Fruit fly (Drosophila melanogaster) whole organism, wandering third instar larva: Measurements from ENCODE around the gene Myo95E.

Experiments used
- Abd-B ChIP-seq: fragments of >200 bp; optimal IDR thresholded peaks from 2 replicates; lab custom pipeline; 2017; ENCODE audit warnings: missing biosample characterization, missing genetic modification characterization
- CG32264 ChIP-seq: fragments of 200-800 bp; sonication (Bioruptor generic); optimal IDR thresholded peaks from 2 replicates; lab custom pipeline; 2016; ENCODE audit warnings: missing biosample characterization, missing genetic modification characterization
- CG9705 ChIP-seq: fragments of 200-800 bp; sonication (Bioruptor generic); optimal IDR thresholded peaks from 2 replicates; lab custom pipeline; 2018; ENCODE audit warnings: missing biosample characterization, mild to moderate bottlenecking, missing genetic modification characterization
- CrebA ChIP-seq: fragments of 200-800 bp; sonication (Bioruptor generic); optimal IDR thresholded peaks from 2 replicates; lab custom pipeline; 2016; ENCODE audit warnings: missing biosample characterization, mild to moderate bottlenecking, missing genetic modification characterization, borderline replicate concordance
- Dfd ChIP-seq: fragments of >200 bp; optimal IDR thresholded peaks from 2 replicates; lab custom pipeline; 2017; ENCODE audit warnings: missing biosample characterization, missing genetic modification characterization
- Dif ChIP-seq: fragments of 200-275, 200-300 bp; sonication (Bioruptor generic); optimal IDR thresholded peaks from 2 replicates; lab custom pipeline; 2018; ENCODE audit warnings: missing biosample characterization, missing genetic modification characterization; ENCODE audit not compliant: partially characterized antibody
- GATAd ChIP-seq: sonication (Bioruptor generic); optimal IDR thresholded peaks from 2 replicates; lab custom pipeline; 2016; ENCODE audit warnings: missing biosample characterization, missing genetic modification characterization
- HLH106 ChIP-seq: fragments of 200-800 bp; optimal IDR thresholded peaks from 3 replicates; lab custom pipeline; 2019; ENCODE audit warnings: missing biosample characterization, mild to moderate bottlenecking, missing genetic modification characterization, moderate library complexity
- Hnf4 ChIP-seq: fragments of 200-800 bp; sonication (Bioruptor generic); optimal IDR thresholded peaks from 2 replicates; lab custom pipeline; 2016; ENCODE audit warnings: missing biosample characterization, mild to moderate bottlenecking, missing genetic modification characterization
- Hr78 ChIP-seq: fragments of >200 bp; optimal IDR thresholded peaks from 2 replicates; lab custom pipeline; 2017; ENCODE audit warnings: missing biosample characterization, missing genetic modification characterization
- Hr83 ChIP-seq: fragments of 200-300 bp; sonication (Bioruptor generic); optimal IDR thresholded peaks from 2 replicates; lab custom pipeline; 2016; ENCODE audit warnings: missing biosample characterization, mild to moderate bottlenecking, missing genetic modification characterization, moderate library complexity; ENCODE audit not compliant: poor library complexity, severe bottlenecking
- Jra ChIP-seq: sonication (Bioruptor generic); optimal IDR thresholded peaks from 2 replicates; lab custom pipeline; 2016; ENCODE audit warnings: missing biosample characterization, missing genetic modification characterization
- Mio ChIP-seq: sonication (Bioruptor generic); optimal IDR thresholded peaks from 2 replicates; lab custom pipeline; 2016; ENCODE audit warnings: missing biosample characterization, missing genetic modification characterization
- Myc ChIP-seq: fragments of >200 bp; optimal IDR thresholded peaks from 2 replicates; lab custom pipeline; 2017
- N ChIP-seq: fragments of >200 bp; optimal IDR thresholded peaks from 2 replicates; lab custom pipeline; 2018; ENCODE audit warnings: missing biosample characterization, missing external identifiers, missing genetic modification characterization
- OdsH ChIP-seq: fragments of 200-800 bp; sonication (Bioruptor generic); optimal IDR thresholded peaks from 2 replicates; lab custom pipeline; 2016; ENCODE audit warnings: missing biosample characterization, mild to moderate bottlenecking, missing genetic modification characterization
- Rel ChIP-seq, 2 experiments: fragments of 200-800 bp; sonication (Bioruptor generic) in 1 of 2; optimal IDR thresholded peaks; 2 replicates in 1 of 2; 3 replicates in 1 of 2; lab custom pipeline; 2016 to 2019; ENCODE audit warnings: mild to moderate bottlenecking in 2 of 2, missing biosample characterization in 2 of 2, missing genetic modification characterization in 2 of 2, moderate library complexity in 1 of 2
- Sp1 ChIP-seq: fragments of 200-800 bp; sonication (Bioruptor generic); optimal IDR thresholded peaks from 3 replicates; lab custom pipeline; 2019; ENCODE audit warnings: missing biosample characterization, mild to moderate bottlenecking, missing genetic modification characterization, moderate library complexity
- Vsx2 ChIP-seq: fragments of 200-300, 225-300 bp; sonication (Bioruptor generic); optimal IDR thresholded peaks from 2 replicates; lab custom pipeline; 2018; ENCODE audit warnings: missing biosample characterization, missing genetic modification characterization; ENCODE audit not compliant: partially characterized antibody
- br ChIP-seq: fragments of 200-800 bp; sonication (Bioruptor generic); optimal IDR thresholded peaks from 2 replicates; lab custom pipeline; 2016; ENCODE audit warnings: missing biosample characterization, missing genetic modification characterization
- brk ChIP-seq: fragments of 200-800 bp; sonication (Bioruptor generic); optimal IDR thresholded peaks from 2 replicates; lab custom pipeline; 2016; ENCODE audit warnings: missing biosample characterization, mild to moderate bottlenecking, missing genetic modification characterization
- dl ChIP-seq, 2 experiments: fragments of 175-275, 200-275 bp in 1 of 2; fragments of 200-275 bp in 1 of 2; sonication (Bioruptor generic); optimal IDR thresholded peaks; lab custom pipeline; 2018; ENCODE audit warnings: mild to moderate bottlenecking in 2 of 2, missing biosample characterization in 2 of 2, missing genetic modification characterization in 2 of 2, moderate library complexity in 2 of 2; ENCODE audit not compliant: partially characterized antibody in 2 of 2, insufficient read depth in 1 of 2
- dmrt93B ChIP-seq: fragments of 200-800 bp; sonication (Bioruptor generic); optimal IDR thresholded peaks from 2 replicates; lab custom pipeline; 2018; ENCODE audit warnings: missing biosample characterization, mild to moderate bottlenecking, missing genetic modification characterization
- dsf ChIP-seq: sonication (Bioruptor generic); optimal IDR thresholded peaks from 2 replicates; lab custom pipeline; 2016; ENCODE audit warnings: missing biosample characterization, missing genetic modification characterization, borderline replicate concordance
- ey ChIP-seq: fragments of 200-800 bp; sonication (Bioruptor generic); optimal IDR thresholded peaks from 2 replicates; lab custom pipeline; 2016; ENCODE audit warnings: missing biosample characterization, missing genetic modification characterization
- foxo ChIP-seq, 2 experiments: fragments of 200-800 bp; sonication (Bioruptor generic); optimal IDR thresholded peaks; 2 replicates in 1 of 2; 3 replicates in 1 of 2; lab custom pipeline; 2016 to 2017; ENCODE audit warnings: missing biosample characterization in 2 of 2, missing genetic modification characterization in 2 of 2
- fru ChIP-seq: fragments of 200-800 bp; sonication (Bioruptor generic); optimal IDR thresholded peaks from 3 replicates; lab custom pipeline; 2016; ENCODE audit warnings: missing biosample characterization, mild to moderate bottlenecking, missing genetic modification characterization
- h ChIP-seq: fragments of 200-800 bp; sonication (Bioruptor generic); optimal IDR thresholded peaks from 3 replicates; lab custom pipeline; 2016; ENCODE audit warnings: missing biosample characterization, mild to moderate bottlenecking, missing genetic modification characterization
- jim ChIP-seq: fragments of 175-275, 200-325 bp; sonication (Bioruptor generic); optimal IDR thresholded peaks from 2 replicates; lab custom pipeline; 2016; ENCODE audit warnings: missing biosample characterization, mild to moderate bottlenecking, missing genetic modification characterization
- lola ChIP-seq: fragments of >200 bp; optimal IDR thresholded peaks from 2 replicates; lab custom pipeline; 2017; ENCODE audit warnings: missing biosample characterization, missing genetic modification characterization
- pan ChIP-seq: fragments of >200 bp; optimal IDR thresholded peaks from 2 replicates; lab custom pipeline; 2017
- psq ChIP-seq: fragments of 200-800 bp; sonication (Bioruptor generic); optimal IDR thresholded peaks from 3 replicates; lab custom pipeline; 2017; ENCODE audit warnings: missing biosample characterization, mild to moderate bottlenecking, missing genetic modification characterization, moderate library complexity
- rgr ChIP-seq: fragments of 200-800 bp; sonication (Bioruptor generic); optimal IDR thresholded peaks from 3 replicates; lab custom pipeline; 2016; ENCODE audit warnings: missing biosample characterization, mild to moderate bottlenecking, missing genetic modification characterization
- sage ChIP-seq: fragments of 200-800 bp; sonication (Bioruptor generic); optimal IDR thresholded peaks from 2 replicates; lab custom pipeline; 2016; ENCODE audit warnings: missing biosample characterization, mild to moderate bottlenecking, missing genetic modification characterization
- sv ChIP-seq: fragments of 200-800 bp; sonication (Bioruptor generic); optimal IDR thresholded peaks from 3 replicates; lab custom pipeline; 2016; ENCODE audit warnings: missing biosample characterization, missing genetic modification characterization
- tai ChIP-seq: sonication (Bioruptor generic); optimal IDR thresholded peaks from 2 replicates; lab custom pipeline; 2016; ENCODE audit warnings: missing biosample characterization, missing genetic modification characterization
- usp ChIP-seq: fragments of >200 bp; optimal IDR thresholded peaks from 2 replicates; lab custom pipeline; 2017; ENCODE audit warnings: missing biosample characterization, missing genetic modification characterization
- woc ChIP-seq: sonication (Bioruptor generic); optimal IDR thresholded peaks from 2 replicates; lab custom pipeline; 2016; ENCODE audit warnings: missing biosample characterization, mild to moderate bottlenecking, missing genetic modification characterization

Myo95E gene

DNA sequence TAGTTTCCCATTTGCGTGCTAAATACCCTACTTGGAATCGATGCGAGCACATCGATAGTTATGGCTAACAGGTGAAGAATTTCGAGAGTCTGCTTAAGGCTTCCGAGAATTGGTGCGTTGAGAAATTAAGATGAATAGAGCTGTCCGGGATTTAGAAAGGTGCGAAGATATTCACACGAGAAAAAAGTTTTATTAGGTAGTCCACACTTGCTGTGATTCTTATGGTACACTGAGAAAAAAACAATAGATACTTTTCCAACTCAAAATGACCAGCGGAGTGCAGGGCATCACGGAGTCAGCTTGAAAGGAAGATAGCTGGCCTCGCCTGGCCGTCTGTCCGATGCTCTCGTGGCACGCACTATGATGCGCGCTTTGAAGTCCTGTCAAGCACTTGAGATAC is 16.8 kb downstream of the Myo95E start:
- TF ChIP-seq Dif (GFP tag; lab: Kevin White, UChicago) (no peak), rgr (GFP tag; lab: Kevin White, UChicago) (peak; percentile 56), sage (GFP tag; lab: Kevin White, UChicago) (no peak), Rel (GFP tag; optimal IDR thresholded peaks at IDR 0.05; lab: Kevin White, UChicago) (no peak), Rel (tag; optimal IDR thresholded peaks at IDR 0.05; lab: Kevin White, UChicago) (no peak), Mio (GFP tag; lab: Kevin White, UChicago) (no peak), Abd-B (GFP tag; lab: Kevin White, UChicago) (no peak), Hr78 (GFP tag; lab: Kevin White, UChicago) (no peak), dsf (GFP tag; lab: Kevin White, UChicago) (no peak), pan (lab: Kevin White, UChicago) (no peak), foxo (GFP tag; optimal IDR thresholded peaks at IDR 0.05; lab: Kevin White, UChicago) (peak in 1 of 2 experiments; percentile 72), OdsH (peak; percentile 49), Jra (GFP tag; lab: Kevin White, UChicago) (peak; percentile 22), GATAd (GFP tag; lab: Kevin White, UChicago) (no peak), ey (GFP tag; lab: Kevin White, UChicago) (peak; percentile 72), Sp1 (peak; percentile 61), Myc (no peak), jim (GFP tag; lab: Kevin White, UChicago) (no peak), fru (peak; percentile 73), tai (GFP tag; lab: Kevin White, UChicago) (no peak), psq (GFP tag; lab: Kevin White, UChicago) (peak; percentile 45), Dfd (GFP tag; lab: Kevin White, UChicago) (no peak), br (peak; percentile 66), CG32264 (GFP tag; lab: Kevin White, UChicago) (peak; percentile 0), N (GFP tag; lab: Kevin White, UChicago) (no peak), Hr83 (GFP tag; lab: Kevin White, UChicago) (no peak), HLH106 (tag; lab: Kevin White, UChicago) (peak; percentile 62), dmrt93B (GFP tag; lab: Kevin White, UChicago) (peak; percentile 13), lola (GFP tag; lab: Kevin White, UChicago) (no peak), CrebA (GFP tag; lab: Kevin White, UChicago) (no peak), CG9705 (GFP tag; lab: Kevin White, UChicago) (no peak), usp (GFP tag; lab: Kevin White, UChicago) (no peak), dl (GFP tag; optimal IDR thresholded peaks at IDR 0.05; lab: Kevin White, UChicago; ENCODE audit: insufficient read depth in 1 of 2, partially characterized antibody in 2 of 2) (no peak), brk (GFP tag; lab: Kevin White, UChicago) (no peak), woc (GFP tag; lab: Kevin White, UChicago) (peak; percentile 72), sv (no peak), Vsx2 (GFP tag; lab: Kevin White, UChicago) (no peak), Hnf4 (GFP tag; lab: Kevin White, UChicago) (peak; percentile 36), h (GFP tag; lab: Kevin White, UChicago) (peak; percentile 73)

DNA sequence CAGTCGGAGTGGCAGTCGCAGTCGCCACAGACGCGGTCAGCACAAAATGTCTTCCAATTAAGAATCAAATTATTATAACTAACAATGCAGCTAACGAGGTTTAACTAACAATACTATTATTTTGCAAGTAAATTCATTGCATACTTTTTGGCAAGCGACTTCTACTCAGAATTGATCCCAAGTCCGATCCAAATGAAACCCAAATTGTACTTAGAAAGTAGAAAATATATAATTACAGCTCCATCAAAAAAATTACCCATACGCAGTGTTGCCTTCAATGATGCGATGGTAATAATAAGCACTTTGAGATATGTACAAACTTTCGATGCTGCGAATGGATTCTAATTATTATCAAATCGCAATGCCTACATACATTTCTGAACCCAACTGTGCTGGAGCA is 17.5 kb downstream of the Myo95E start:
- peak in 1 of 2 experiments; percentile 55 for TF ChIP-seq foxo (GFP tag; optimal IDR thresholded peaks at IDR 0.05; lab: Kevin White, UChicago)
- peak; percentile 38 for TF ChIP-seq woc (GFP tag; lab: Kevin White, UChicago)
- TF ChIP-seq OdsH: peak; percentile 27
- peak; percentile 31 for TF ChIP-seq ey (GFP tag; lab: Kevin White, UChicago)
- TF ChIP-seq br: peak; percentile 27
- peak; percentile 57 for TF ChIP-seq Sp1
- peak; percentile 16 for TF ChIP-seq rgr (GFP tag; lab: Kevin White, UChicago)
- TF ChIP-seq h (GFP tag; lab: Kevin White, UChicago): peak; percentile 33
- TF ChIP-seq HLH106 (tag; lab: Kevin White, UChicago): peak; percentile 15
- TF ChIP-seq Myc: no peak
- TF ChIP-seq Abd-B (GFP tag; lab: Kevin White, UChicago): no peak
- TF ChIP-seq Hnf4 (GFP tag; lab: Kevin White, UChicago): peak; percentile 4
- TF ChIP-seq psq (GFP tag; lab: Kevin White, UChicago): no peak
